Worm (Caenorhabditis elegans) whole organism, L3 larva: ENCODE results near the gene K12D12.4.

Experiments
- ceh-16 ChIP-seq: sonication (generic microtip); optimal IDR thresholded peaks from 2 replicates; lab custom pipeline; 2017; ENCODE audit warnings: missing biosample characterization, missing genetic modification characterization
- jun-1 ChIP-seq: fragments of 150-350 bp; optimal IDR thresholded peaks from 2 replicates; lab custom pipeline; 2014; ENCODE audit warnings: missing biosample characterization, missing genetic modification reagents, missing genetic modification characterization
- lin-39 ChIP-seq: fragments of 150-350 bp; optimal IDR thresholded peaks from 2 replicates; lab custom pipeline; 2018; ENCODE audit warnings: missing biosample characterization, missing genetic modification reagents, missing genetic modification characterization
- nhr-28 ChIP-seq: fragments of 150-350 bp; optimal IDR thresholded peaks from 2 replicates; lab custom pipeline; 2014; ENCODE audit warnings: missing biosample characterization, missing genetic modification characterization
- nhr-76 ChIP-seq: fragments of 150-350 bp; sonication (generic microtip); optimal IDR thresholded peaks from 5 replicates; lab custom pipeline; 2014; ENCODE audit warnings: missing biosample characterization, missing genetic modification characterization
- nhr-77 ChIP-seq: fragments of 150-350 bp; optimal IDR thresholded peaks from 2 replicates; lab custom pipeline; 2014; ENCODE audit warnings: missing biosample characterization, missing genetic modification characterization
- unc-62 ChIP-seq: fragments of 150-350 bp; sonication (generic microtip); optimal IDR thresholded peaks from 4 replicates; lab custom pipeline; 2014; ENCODE audit warnings: missing biosample characterization, missing genetic modification reagents, missing genetic modification characterization

- TF ChIP-seq nhr-28 (no peak), unc-62 (GFP tag; lab: Kevin White, UChicago) (no peak), ceh-16 (tag; lab: Kevin White, UChicago) (no peak), nhr-77 (tag; lab: Kevin White, UChicago) (no peak), nhr-76 (tag; lab: Kevin White, UChicago) (no peak), lin-39 (tag; lab: Kevin White, UChicago) (no peak), jun-1 (tag; lab: Kevin White, UChicago) (no peak)
These were observed 3.3 kb upstream of the K12D12.4 start for ce11 chrII:11868893-11869292.
